Fruit fly (Drosophila melanogaster): ENCODE data around the gene CG42505.

CG42505 gene

dm6 chr3R:12040228-12040627 is 8.7 kb upstream of the CG42505 start, which contains the start of gene CG14736:
CG14736 (plus strand) TSS chr3R:12040528.
- TF ChIP-seq CG6276 (GFP tag; optimal IDR thresholded peaks at IDR 0.05), result no peak
- no peak for TF ChIP-seq CG32006 (GFP tag; optimal IDR thresholded peaks at IDR 0.05)
- TF ChIP-seq CG8319 (GFP tag; optimal IDR thresholded peaks at IDR 0.05), result no peak
- TF ChIP-seq Eip93F (GFP tag; optimal IDR thresholded peaks at IDR 0.05), result no peak
- TF ChIP-seq salr (GFP tag; optimal IDR thresholded peaks at IDR 0.05), result no peak
- TF ChIP-seq Eip78C (GFP tag), result no peak
- no peak for TF ChIP-seq Sox15 (GFP tag; optimal IDR thresholded peaks at IDR 0.05)
- no peak for TF ChIP-seq Eip75B (GFP tag; optimal IDR thresholded peaks at IDR 0.05)
- no peak for TF ChIP-seq CG4318 (GFP tag; optimal IDR thresholded peaks at IDR 0.05)
- TF ChIP-seq Lpt (GFP tag; optimal IDR thresholded peaks at IDR 0.05), result no peak
- no peak for TF ChIP-seq Gug (GFP tag; IDR thresholded peaks at IDR 0.05)
- TF ChIP-seq acj6 (GFP tag; optimal IDR thresholded peaks at IDR 0.05), result no peak
- no peak for TF ChIP-seq Hr38 (GFP tag; optimal IDR thresholded peaks at IDR 0.05)
- TF ChIP-seq ss (GFP tag; optimal IDR thresholded peaks at IDR 0.05), result no peak
- no peak for TF ChIP-seq vri (GFP tag; optimal IDR thresholded peaks at IDR 0.05)
- no peak for TF ChIP-seq CG8632 (GFP tag; optimal IDR thresholded peaks at IDR 0.05)
- TF ChIP-seq spab (GFP tag; optimal IDR thresholded peaks at IDR 0.05), result no peak
- TF ChIP-seq CG6854 (GFP tag; optimal IDR thresholded peaks at IDR 0.05), result no peak

DNA sequence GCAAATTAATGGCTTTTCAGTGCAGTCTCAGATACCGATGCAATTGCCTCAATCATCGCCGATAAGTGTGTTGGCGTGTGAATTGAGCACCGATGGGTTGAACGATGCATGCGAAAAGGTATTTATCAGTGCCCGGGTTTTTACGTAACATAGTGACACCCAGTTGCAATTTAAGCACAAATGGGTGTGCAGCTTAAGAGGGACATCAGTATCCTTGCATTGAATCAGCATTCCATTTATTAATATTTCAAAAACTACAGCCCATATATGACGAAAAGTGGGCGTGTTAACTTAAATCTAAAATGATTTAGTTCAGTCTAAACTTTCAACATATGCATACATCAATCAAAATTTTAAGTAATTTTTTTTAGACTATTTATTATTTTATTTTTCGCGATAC is 1.3 kb upstream of the CG42505 start, which contains the start of gene ssp5:
ssp5 (plus strand) TSS at position 301 of the 400 bp plus-strand sequence.
- TF ChIP-seq net (GFP tag; optimal IDR thresholded peaks at IDR 0.05) (no peak), svp (GFP tag) (peak; percentile 46), CG32006 (GFP tag; optimal IDR thresholded peaks at IDR 0.05) (no peak)

- no peak for TF ChIP-seq CG7368 (GFP tag; optimal IDR thresholded peaks at IDR 0.05)
- TF ChIP-seq fd59A (GFP tag; optimal IDR thresholded peaks at IDR 0.05), result no peak
- TF ChIP-seq fkh (GFP tag; optimal IDR thresholded peaks at IDR 0.05), result no peak
Measured at dm6 chr3R:12020987-12021386, 10.6 kb downstream of the CG42505 start.

dm6 chr3R:12016828-12017280 is 14.7 kb downstream of the CG42505 start, which contains the start of the genes DCAF12 and Spt3:
DCAF12 (minus strand) TSS chr3R:12017031.
Spt3 (plus strand) TSS chr3R:12017156.
- TF ChIP-seq CG34406 (GFP tag; optimal IDR thresholded peaks at IDR 0.05), result peak; percentile 62
- TF ChIP-seq dsx (GFP tag; optimal IDR thresholded peaks at IDR 0.05; ENCODE audit: poor library complexity, severe bottlenecking), result peak; percentile 69
- peak; percentile 69 for TF ChIP-seq CG3032 (tag; optimal IDR thresholded peaks at IDR 0.05)
- peak; percentile 55 for TF ChIP-seq achi (GFP tag; optimal IDR thresholded peaks at IDR 0.05)
- no peak for TF ChIP-seq ss (GFP tag; optimal IDR thresholded peaks at IDR 0.05)
- 0 out of 2 replicates have a peak, but pooled peaks have one; percentile 23 for TF ChIP-seq Gug (GFP tag; IDR thresholded peaks at IDR 0.05)
- no peak for TF ChIP-seq CG16779 (tag; optimal IDR thresholded peaks at IDR 0.05)
- TF ChIP-seq fkh (GFP tag; optimal IDR thresholded peaks at IDR 0.05), result peak; percentile 93
- peak; percentile 18 for TF ChIP-seq CG8319 (GFP tag; optimal IDR thresholded peaks at IDR 0.05)
- peak; percentile 49 for TF ChIP-seq Ets96B (tag; optimal IDR thresholded peaks at IDR 0.05)
- peak; percentile 46 for TF ChIP-seq esn (GFP tag; optimal IDR thresholded peaks at IDR 0.05)
- no peak for TF ChIP-seq acj6 (GFP tag; optimal IDR thresholded peaks at IDR 0.05)
- peak; percentile 30 for TF ChIP-seq lz (GFP tag; optimal IDR thresholded peaks at IDR 0.05)
- TF ChIP-seq CG4318 (GFP tag; optimal IDR thresholded peaks at IDR 0.05), result no peak
- no peak for TF ChIP-seq CG11902 (GFP tag; optimal IDR thresholded peaks at IDR 0.05)
- peak; percentile 64 for TF ChIP-seq CG10631 (GFP tag; optimal IDR thresholded peaks at IDR 0.05)
- TF ChIP-seq CG1621 (tag; optimal IDR thresholded peaks at IDR 0.05), result peak; percentile 94
- TF ChIP-seq dac (GFP tag; optimal IDR thresholded peaks at IDR 0.05), result no peak
- no peak for TF ChIP-seq Blimp-1 (GFP tag; optimal IDR thresholded peaks at IDR 0.05)
- peak; percentile 55 for TF ChIP-seq svp (GFP tag)

Measured in whole organism, prepupa.